Worm (Caenorhabditis elegans) whole organism, L1 larva: ENCODE results near the gene rhgf-1.

Source experiments
- ama-1 ChIP-seq: fragments of 150-350 bp; optimal IDR thresholded peaks from 2 replicates; lab custom pipeline; 2014
- blmp-1 ChIP-seq: fragments of 150-350 bp; optimal IDR thresholded peaks from 2 replicates; lab custom pipeline; 2014; ENCODE audit warnings: missing biosample characterization, missing genetic modification characterization
- fkh-10 ChIP-seq: sonication (generic microtip); optimal IDR thresholded peaks from 2 replicates; lab custom pipeline; 2017; ENCODE audit warnings: missing biosample characterization, missing genetic modification reagents, missing genetic modification characterization
- nhr-20 ChIP-seq: sonication (generic microtip); optimal IDR thresholded peaks from 2 replicates; lab custom pipeline; 2016; ENCODE audit warnings: mild to moderate bottlenecking, missing genetic modification characterization, missing compliant biosample characterization
- nhr-237 ChIP-seq: fragments of 150-350 bp; optimal IDR thresholded peaks from 2 replicates; lab custom pipeline; 2014; ENCODE audit warnings: missing biosample characterization, missing genetic modification characterization
- nhr-77 ChIP-seq: fragments of 150-350 bp; optimal IDR thresholded peaks from 2 replicates; lab custom pipeline; 2014; ENCODE audit warnings: missing biosample characterization, missing genetic modification characterization
- pqm-1 ChIP-seq: sonication (generic microtip); optimal IDR thresholded peaks from 3 replicates; lab custom pipeline; 2017; ENCODE audit warnings: missing biosample characterization, missing genetic modification characterization
- unc-62 ChIP-seq: fragments of 150-350 bp; optimal IDR thresholded peaks from 2 replicates; lab custom pipeline; 2014; ENCODE audit warnings: missing biosample characterization, missing genetic modification reagents, missing genetic modification characterization
- unc-98 ChIP-seq: fragments of 200-800 bp; sonication (Bioruptor generic); IDR thresholded peaks from 2 replicates; pipeline ENCODE4 v1.3.6; 2022; ENCODE audit warnings: missing genetic modification characterization, missing compliant biosample characterization
- zag-1 ChIP-seq: fragments of 150-350 bp; optimal IDR thresholded peaks from 2 replicates; lab custom pipeline; 2014; ENCODE audit warnings: missing biosample characterization, missing genetic modification characterization
- ztf-11 ChIP-seq, 2 experiments: sonication (generic microtip); optimal IDR thresholded peaks; 2 replicates each; lab custom pipeline; 2016 to 2017; ENCODE audit warnings: missing genetic modification characterization in 2 of 2, missing biosample characterization in 1 of 2, missing compliant biosample characterization in 1 of 2

DNA sequence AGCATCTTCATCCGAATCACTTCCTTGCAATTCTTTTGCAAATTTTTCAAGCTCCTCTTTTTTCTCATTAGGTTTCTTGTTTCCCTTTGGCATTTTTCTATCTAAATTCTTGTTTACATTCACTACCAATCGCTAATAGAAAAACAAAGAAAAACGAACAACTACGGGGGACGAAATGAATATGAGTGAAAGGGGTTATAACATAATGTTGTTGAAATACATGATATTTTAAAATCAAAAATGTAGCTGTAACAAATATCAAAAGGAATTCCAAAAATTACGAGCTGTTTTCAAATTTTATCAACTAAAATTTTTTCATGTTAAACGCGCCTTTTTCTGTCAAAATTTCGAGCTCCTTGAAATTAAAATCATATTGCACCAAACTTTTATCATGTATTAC is 34.7 kb downstream of the rhgf-1 start, which contains the start of gene F13E6.1:
- TF ChIP-seq nhr-20 (tag; lab: Kevin White, UChicago) (no peak), ztf-11 (tag; optimal IDR thresholded peaks at IDR 0.05; lab: Kevin White, UChicago) (no peak), fkh-10 (GFP tag; lab: Kevin White, UChicago) (no peak), zag-1 (no peak), unc-62 (GFP tag; lab: Kevin White, UChicago) (no peak), pqm-1 (no peak), ama-1 (lab: Kevin White, UChicago) (no peak), blmp-1 (tag; lab: Kevin White, UChicago) (no peak), unc-98 (GFP tag; lab: Robert Waterston, UW) (no peak), nhr-237 (tag; lab: Kevin White, UChicago) (no peak), nhr-77 (tag; lab: Kevin White, UChicago) (no peak)
